Worm (Caenorhabditis elegans): ENCODE results near the gene Y38H6A.1.
"Not testable (repeated sequence)": the region's sequence is repeated elsewhere in the genome, so short reads cannot be mapped to it uniquely, and the experiment has no call there.

Y38H6A.1 gene

DNA sequence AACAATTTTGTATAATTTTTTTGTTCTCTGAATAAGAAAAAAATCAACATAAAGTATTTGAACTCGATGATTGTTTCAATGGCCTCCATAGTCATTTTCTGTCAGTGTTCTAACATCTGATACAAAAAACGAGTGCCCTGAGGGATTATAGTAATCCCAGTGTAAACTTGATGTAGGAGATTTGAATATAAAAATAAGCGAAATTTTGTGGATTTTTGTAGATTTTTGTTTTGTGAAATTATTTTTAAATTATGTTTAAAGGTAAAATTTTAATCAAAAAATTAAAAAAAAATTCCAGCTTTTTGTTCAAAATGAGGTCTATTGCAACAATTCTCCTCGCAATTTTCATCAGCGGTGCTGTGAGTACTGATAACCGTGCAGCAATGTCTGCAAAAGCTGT is at the start of gene Y38H6A.1:
Gene Y38H6A.1 (plus strand): TSS at position 301 of the 400 bp plus-strand sequence.
- TF ChIP-seq unc-62 (GFP tag; optimal IDR thresholded peaks at IDR 0.05): no peak

DNA sequence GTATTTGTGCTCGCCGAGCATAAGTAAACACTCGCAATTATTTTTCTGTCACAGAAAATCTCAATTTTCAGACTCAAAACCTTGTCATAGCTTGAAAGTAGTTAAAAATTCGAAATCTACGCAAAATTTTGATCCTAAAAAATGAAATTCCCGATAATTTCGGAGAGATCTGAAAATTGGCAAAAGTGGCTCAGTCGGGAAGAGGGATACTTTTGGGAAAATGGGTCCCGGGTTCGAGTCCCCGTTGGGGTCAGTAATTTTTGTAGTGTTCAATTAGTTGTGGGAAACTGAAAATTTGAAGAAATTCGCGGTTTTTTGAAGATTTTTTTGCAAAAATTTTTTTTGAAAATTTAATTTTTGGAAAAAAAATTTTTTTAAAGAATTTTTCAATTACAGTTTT is 48.6 kb upstream of the Y38H6A.1 start:
- TF ChIP-seq unc-62 (GFP tag; optimal IDR thresholded peaks at IDR 0.05): no peak

DNA sequence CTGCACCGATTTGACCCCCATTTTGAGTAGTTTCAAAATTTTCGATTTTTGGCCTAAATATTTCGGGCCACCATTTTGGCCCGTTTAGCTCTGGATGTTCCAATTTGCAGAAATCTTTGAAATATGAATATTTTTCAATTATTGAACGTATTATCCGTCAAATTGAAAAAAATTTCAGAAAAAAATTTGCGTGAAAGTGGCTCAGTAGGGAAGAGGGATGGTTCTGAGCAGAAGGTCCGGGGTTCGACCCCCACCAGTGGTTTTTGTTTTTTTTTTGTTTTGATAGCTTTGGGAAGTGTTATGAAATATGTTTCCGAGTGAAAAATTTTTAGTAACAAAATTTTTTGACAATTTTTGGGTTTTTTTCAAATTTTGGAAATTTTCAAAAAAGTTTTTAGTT is 46.2 kb upstream of the Y38H6A.1 start:
- TF ChIP-seq unc-62 (GFP tag; optimal IDR thresholded peaks at IDR 0.05): no peak

DNA sequence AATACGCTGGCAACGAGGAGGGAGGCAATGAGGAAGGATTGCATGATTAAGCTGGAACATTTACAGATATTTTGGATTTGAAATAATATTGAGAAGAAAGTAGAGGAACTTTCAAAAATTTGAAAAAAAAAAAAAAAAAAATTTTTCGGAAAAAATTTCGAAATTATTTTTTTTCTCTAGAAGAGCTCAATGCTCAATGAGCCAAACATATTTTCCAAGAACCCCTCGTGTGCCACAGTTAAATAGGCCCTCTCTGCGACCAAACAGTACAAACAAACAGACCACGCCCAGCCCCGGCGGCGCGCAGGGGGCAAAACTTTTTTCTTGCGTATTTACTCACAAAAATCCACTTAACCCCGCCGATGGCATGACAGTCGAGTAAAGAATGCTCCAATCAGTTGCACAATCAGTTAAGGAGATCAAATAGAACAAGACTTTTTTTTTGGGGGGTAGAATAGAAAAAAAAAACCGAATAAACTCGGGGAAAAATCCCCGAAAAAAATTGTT is 45.7 kb upstream of the Y38H6A.1 start, which contains the start of gene pqn-94:
Gene pqn-94 (minus strand): TSS at position 51 of the 507 bp plus-strand sequence.
- TF ChIP-seq unc-62 (GFP tag; optimal IDR thresholded peaks at IDR 0.05): no peak

DNA sequence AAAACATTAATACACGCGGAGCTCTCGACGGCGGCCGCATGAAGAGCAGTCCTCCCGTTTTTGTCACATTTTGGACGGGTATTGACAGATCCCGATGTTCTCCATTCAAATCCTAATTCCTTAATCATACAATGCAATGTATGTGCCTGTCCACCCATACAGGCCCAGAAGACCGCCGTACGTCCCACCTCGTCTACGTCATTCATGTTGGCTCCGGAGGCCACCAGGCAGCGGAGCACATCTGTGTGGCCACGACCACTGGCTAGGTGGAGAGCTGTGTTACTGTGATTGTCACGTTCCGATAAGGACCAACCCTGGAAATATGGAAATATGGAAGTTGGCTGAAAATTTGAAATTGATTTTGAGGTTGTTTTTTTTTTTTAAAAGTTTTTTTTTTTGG is 42.7 kb upstream of the Y38H6A.1 start:
- no peak for TF ChIP-seq unc-62 (GFP tag; optimal IDR thresholded peaks at IDR 0.05)

DNA sequence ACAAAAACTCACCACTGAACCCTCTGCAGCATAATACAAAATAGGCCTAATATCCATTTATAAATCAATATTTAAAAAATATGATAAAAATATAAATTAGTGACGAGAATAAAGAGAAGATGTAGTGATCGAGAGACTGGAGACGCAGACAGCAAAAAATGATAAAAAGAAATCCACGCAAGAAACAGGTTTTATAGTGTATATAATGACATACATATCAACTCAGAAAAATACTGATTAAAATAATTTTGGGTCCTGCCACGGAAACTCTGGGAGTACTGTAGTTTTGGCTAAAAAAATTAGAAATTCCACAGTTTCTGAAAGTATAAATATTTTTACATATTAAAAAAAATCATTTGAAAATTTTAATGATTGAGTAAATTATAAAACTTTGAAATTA is 36.2 kb upstream of the Y38H6A.1 start, which contains the start of gene mlt-4:
Gene mlt-4 (minus strand): TSS at position 101 of the 400 bp plus-strand sequence.
- no peak for TF ChIP-seq unc-62 (GFP tag; optimal IDR thresholded peaks at IDR 0.05)

DNA sequence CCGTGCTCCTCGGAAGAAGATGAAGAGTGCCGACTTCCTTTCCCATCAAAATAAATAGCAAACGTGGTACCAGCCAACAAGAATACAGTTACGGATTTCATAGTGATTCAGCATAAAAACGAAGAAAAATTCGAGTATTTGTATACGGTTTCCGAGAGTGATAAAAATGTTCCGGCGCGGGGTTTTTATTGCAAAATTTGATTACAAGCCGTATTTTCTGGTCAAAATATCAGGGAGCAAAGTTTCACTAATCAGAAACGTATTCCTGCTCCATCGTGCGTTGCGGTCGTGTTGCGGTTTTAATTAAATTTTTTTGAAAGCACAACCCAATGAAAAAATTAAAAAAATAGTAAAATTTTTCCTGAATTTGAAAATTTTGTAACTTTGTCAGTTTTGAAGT is 31.1 kb upstream of the Y38H6A.1 start, which contains the start of gene clec-261:
Gene clec-261 (minus strand): TSS at position 101 of the 400 bp plus-strand sequence.
- TF ChIP-seq unc-62 (GFP tag; optimal IDR thresholded peaks at IDR 0.05): no peak

DNA sequence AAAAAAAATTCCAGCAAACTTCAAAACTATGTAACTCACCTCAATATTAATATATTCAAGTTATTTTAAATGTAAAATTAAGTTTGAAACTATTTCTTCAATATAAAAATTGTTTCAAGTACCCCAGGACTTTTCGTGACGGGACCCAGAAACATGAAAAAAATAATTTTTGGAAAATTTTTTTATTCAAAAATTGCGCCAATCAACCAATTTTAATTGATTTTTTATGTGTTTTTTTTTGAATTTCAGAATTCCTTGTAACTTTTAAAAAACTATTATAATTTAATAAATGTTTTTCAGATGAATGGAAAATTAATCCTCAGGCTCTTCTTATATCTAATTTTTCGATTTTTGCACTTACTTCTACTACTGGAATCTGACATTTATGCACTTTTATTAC is 27.9 kb upstream of the Y38H6A.1 start, which contains the start of gene ZC15.5:
Gene ZC15.5 (plus strand): TSS at position 301 of the 400 bp plus-strand sequence.
- TF ChIP-seq unc-62 (GFP tag; optimal IDR thresholded peaks at IDR 0.05): no peak

DNA sequence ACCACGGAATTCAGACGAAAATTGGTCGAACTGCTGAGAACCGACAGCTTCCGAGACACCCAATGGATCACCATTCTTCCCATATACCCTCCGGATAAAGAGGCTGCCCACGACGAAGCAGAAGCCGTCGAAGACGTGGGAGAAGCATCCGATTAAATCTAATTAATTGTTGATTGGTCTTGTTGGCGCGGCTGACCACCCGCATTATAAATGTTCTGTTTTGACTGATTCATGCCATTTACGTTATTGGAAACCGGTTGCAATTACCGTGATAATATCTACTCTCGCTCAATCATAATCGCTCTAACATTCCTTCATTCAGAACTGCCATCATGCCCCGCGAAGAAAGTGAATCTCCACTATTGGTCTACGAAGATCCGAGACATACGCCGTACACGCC is 22.2 kb upstream of the Y38H6A.1 start, which contains the start of gene ZC15.3:
Gene ZC15.3 (plus strand): TSS at position 301 of the 400 bp plus-strand sequence.
- not testable (repeated sequence) for TF ChIP-seq unc-62 (GFP tag; optimal IDR thresholded peaks at IDR 0.05)

DNA sequence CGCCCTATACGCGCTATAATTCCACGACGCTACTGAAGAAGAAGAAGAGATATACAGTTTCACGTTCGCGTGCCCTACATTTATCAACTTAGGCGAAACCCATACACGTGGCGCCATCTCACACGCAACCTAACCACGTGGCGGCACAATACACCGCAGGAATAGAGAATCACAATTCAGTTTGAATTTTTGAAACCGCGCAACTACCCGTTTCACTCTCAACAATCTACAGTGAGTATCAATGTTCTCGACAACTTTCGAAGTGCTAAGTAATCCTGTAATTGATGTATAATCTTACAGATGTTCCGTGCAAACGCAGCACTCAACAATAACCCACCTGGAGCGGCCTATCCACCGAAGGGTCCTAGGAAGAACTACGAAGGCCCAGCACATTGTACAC is 19.7 kb upstream of the Y38H6A.1 start, which contains the start of gene ZC15.1:
Gene ZC15.1 (plus strand): TSS at position 301 of the 400 bp plus-strand sequence.
- TF ChIP-seq unc-62 (GFP tag; optimal IDR thresholded peaks at IDR 0.05): no peak

DNA sequence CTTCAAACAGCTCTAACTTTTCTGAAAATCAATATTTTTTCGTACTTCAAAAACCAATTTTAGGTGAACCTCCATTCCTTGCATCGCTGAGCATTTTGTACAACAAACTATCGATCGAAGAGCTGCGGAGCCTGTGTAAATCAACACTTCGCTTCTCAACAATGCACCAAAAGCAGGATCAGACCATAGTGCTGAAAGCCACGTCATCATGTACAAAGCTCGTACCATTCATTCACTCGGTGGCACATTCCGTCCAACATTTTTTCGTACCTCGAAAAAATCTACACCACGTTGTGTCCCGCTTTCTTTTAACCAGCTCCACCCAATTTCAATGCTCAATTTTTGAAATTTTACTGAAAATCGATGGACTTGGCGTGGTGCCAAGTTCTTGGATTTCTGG is 14.9 kb upstream of the Y38H6A.1 start, which contains the start of gene ZC15.10:
Gene ZC15.10 (plus strand): TSS at position 162 of the 400 bp plus-strand sequence.
- TF ChIP-seq unc-62 (GFP tag; optimal IDR thresholded peaks at IDR 0.05): no peak

DNA sequence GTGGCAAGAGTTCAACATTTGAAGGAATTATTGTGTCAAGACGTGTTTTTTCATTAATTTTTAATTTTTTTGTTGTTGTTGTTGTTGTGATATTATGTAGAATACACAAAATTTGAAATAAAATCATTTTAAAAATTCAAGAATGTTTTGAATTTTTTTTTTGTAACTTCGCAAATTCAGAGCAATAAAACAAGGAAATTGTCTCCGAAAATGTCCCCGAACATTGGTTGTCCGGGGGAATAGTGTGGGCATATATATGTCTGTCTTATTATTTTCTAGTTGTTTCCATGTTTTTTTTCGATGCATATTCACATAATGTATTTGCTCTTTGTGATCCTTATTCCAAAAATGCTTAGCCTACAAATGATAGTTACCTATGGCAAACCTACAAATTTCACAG is 14.0 kb upstream of the Y38H6A.1 start, which contains the start of gene clec-262:
Gene clec-262 (plus strand): TSS at position 301 of the 400 bp plus-strand sequence.
- TF ChIP-seq unc-62 (GFP tag; optimal IDR thresholded peaks at IDR 0.05): no peak

DNA sequence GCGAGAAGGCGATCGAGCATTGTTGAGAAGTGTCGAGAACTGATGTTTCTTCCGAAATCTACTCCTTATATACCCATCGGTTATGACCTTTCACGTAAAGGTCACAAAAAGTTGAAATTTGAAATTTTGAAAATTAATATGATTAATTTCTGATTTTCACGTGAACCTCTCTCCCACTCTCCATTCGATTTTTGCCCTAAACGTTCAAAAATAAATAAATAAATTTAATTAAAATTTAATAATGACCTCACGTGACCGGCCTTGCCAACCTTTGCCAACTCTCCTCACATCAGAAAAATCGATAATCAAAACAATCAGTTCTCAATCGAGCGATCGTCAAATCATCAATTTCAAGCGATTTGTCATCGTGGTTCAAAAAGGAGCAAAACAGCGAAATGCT is 8.1 kb upstream of the Y38H6A.1 start, which contains the start of gene Y113G7C.1:
Gene Y113G7C.1 (plus strand): TSS at position 301 of the 400 bp plus-strand sequence.
- TF ChIP-seq unc-62 (GFP tag; optimal IDR thresholded peaks at IDR 0.05): no peak

DNA sequence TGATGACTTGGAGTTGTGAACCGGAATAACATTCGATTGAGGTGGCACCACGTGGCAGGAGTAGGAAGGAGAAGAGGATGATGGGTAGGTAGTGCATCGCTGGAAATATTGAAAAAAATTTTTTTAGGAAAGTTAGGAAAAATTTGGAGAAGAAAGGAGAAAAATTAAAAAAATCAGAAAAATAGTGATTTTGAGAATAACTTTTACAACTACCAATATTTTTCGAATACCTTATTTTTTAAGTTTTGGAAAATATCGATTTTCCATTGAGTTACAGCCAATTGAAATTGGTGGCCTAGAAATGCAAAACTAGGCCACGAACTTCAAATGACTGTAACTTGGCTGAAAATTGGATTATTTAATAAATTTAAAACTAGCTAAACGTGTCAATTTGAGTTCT is 9.7 kb downstream of the Y38H6A.1 start, which contains the start of gene Y38H6A.5:
Gene Y38H6A.5 (minus strand): TSS at position 101 of the 400 bp plus-strand sequence.
- no peak for TF ChIP-seq unc-62 (GFP tag; optimal IDR thresholded peaks at IDR 0.05)

DNA sequence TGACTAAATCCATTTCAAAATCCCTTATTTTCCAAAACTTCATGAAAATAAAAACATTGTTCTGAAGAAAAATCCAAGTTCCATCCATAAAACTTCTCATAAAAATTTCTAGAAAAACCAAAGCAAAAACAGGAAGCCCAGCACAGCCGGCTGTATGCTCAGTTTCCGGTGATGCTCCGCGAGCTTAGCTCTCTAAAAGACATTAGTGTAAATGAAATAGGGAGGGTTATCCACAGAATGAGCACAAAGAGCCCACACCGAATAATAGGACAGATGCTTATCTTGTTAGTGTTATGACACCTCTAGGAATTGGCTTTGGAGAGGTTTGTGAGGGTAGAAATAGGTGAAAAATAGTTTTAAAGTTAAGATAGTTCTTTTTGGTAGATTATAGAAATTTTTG is 12.5 kb downstream of the Y38H6A.1 start:
- TF ChIP-seq unc-62 (GFP tag; optimal IDR thresholded peaks at IDR 0.05): no peak

DNA sequence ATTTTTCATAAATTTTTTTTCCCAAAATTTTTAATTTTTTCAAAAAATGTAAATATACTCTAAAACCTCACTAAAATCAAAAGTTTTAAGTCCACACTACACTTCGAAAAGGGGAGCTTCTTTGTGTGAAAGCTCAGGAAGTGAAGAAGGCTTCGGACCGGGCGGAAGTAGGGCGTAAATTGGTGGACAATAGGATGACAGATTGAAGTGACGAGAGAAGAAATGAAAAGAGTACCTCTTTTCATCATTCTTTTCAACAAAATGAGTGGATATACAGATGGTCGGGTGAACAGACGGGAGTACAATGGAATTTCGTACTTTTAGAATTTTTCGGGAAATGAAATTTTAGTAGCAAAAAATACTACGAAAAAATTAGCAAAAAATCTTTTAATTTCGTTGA is 13.4 kb downstream of the Y38H6A.1 start:
- no peak for TF ChIP-seq unc-62 (GFP tag; optimal IDR thresholded peaks at IDR 0.05)

DNA sequence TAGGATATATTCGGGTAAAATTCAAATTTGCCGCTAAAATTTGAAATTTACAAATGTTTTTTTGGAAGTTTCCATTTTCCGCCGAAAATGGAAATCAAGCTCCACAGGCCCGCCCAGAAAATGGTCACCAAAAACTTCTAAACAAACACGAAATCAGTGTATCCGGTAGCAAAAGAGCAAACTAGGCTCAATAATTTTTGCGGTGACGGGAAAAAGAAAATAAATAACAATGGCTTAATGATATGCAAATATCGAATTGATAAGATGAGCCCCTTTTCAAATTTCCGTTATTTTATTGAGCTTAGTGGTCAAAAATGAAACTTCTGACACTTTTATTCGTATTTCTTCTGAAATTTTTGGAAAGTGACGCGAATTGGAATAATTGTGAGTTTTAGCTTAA is 19.4 kb downstream of the Y38H6A.1 start, which contains the start of gene Y38H6A.3:
Gene Y38H6A.3 (plus strand): TSS at position 301 of the 400 bp plus-strand sequence.
- TF ChIP-seq unc-62 (GFP tag; optimal IDR thresholded peaks at IDR 0.05): no peak

Data from whole organism, dauer.